Worm (Caenorhabditis elegans) whole organism, L4/young adult: ENCODE results near the gene F54B11.8.

ENCODE experiments used
- dao-5 ChIP-seq: sonication (generic microtip); optimal IDR thresholded peaks from 2 replicates; lab custom pipeline; 2016; ENCODE audit warnings: missing genotype, missing genetic modification characterization, moderate library complexity, missing compliant biosample characterization
- him-1 ChIP-seq: sonication (generic microtip); optimal IDR thresholded peaks from 2 replicates; lab custom pipeline; 2016; ENCODE audit warnings: missing genotype, missing genetic modification reagents, missing genetic modification characterization, missing compliant biosample characterization

DNA sequence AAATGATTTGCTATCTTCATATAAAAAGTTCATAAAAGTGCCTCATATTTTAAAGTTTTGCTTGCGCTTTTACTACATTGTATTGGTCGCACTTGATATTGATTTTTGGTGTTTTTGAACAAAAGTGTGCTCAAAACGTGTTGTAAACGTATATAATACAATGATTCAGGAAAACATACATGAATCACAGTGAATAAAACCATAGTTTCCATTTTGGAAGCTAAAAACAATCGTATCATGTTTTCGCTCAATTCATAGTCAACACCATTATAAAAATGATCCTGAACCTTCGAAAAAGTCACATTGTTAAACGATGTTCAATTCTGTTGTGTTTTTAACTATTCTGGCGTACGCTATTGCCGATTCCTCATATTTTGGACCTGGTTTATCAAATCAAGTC lies 43.6 kb upstream of the F54B11.8 start, which contains the start of gene C40C9.3:
- TF ChIP-seq dao-5, result no peak
- TF ChIP-seq him-1 (tag; lab: Kevin White, UChicago), result no peak
